Fruit fly (Drosophila melanogaster): Measurements from ENCODE around the gene CG17477.

The CG17477 gene

dm6 chr3R:17079859-17080255 is 46.9 kb downstream of the CG17477 start, which contains the start of the genes Keap1 and kuk (continued):
- TF ChIP-seq YL-1 (GFP tag; optimal IDR thresholded peaks at IDR 0.05) (no peak), Gsc (GFP tag; IDR thresholded peaks at IDR 0.05) (no peak), CG6689 (GFP tag; IDR thresholded peaks at IDR 0.05) (no peak), Ets65A (GFP tag) (peak; percentile 96), dmrt99B (tag; optimal IDR thresholded peaks at IDR 0.05) (no peak), ash1 (GFP tag; optimal IDR thresholded peaks at IDR 0.05) (no peak), CG32767 (GFP tag; IDR thresholded peaks at IDR 0.05) (no peak), wek (GFP tag; optimal IDR thresholded peaks at IDR 0.05) (no peak), Eip74EF (GFP tag; optimal IDR thresholded peaks at IDR 0.05) (no peak), CG14441 (GFP tag; IDR thresholded peaks at IDR 0.05) (peak; percentile 57; the same call in 1 of the 2 replicates), bbx (GFP tag; IDR thresholded peaks at IDR 0.05; ENCODE audit: partially characterized antibody) (peak; percentile 77), Dfd (GFP tag; optimal IDR thresholded peaks at IDR 0.05) (no peak), gcm (GFP tag; optimal IDR thresholded peaks at IDR 0.05) (no peak), CG13624 (GFP tag; optimal IDR thresholded peaks at IDR 0.05) (peak; percentile 47), abd-A (tag; optimal IDR thresholded peaks at IDR 0.05) (no peak), CG2712 (tag; optimal IDR thresholded peaks at IDR 0.05) (peak; percentile 62), CG15601 (tag; optimal IDR thresholded peaks at IDR 0.05) (peak; percentile 1), toy (GFP tag; IDR thresholded peaks at IDR 0.05) (no peak), BtbVII (GFP tag; optimal IDR thresholded peaks at IDR 0.05) (peak; percentile 22), CG2875 (GFP tag; optimal IDR thresholded peaks at IDR 0.05) (peak; percentile 12), CG12659 (GFP tag; optimal IDR thresholded peaks at IDR 0.05) (peak; percentile 75), oc (tag; optimal IDR thresholded peaks at IDR 0.05) (peak; percentile 38), CG15073 (GFP tag; optimal IDR thresholded peaks at IDR 0.05) (no peak), NK7.1 (GFP tag; optimal IDR thresholded peaks at IDR 0.05) (no peak), CG4820 (GFP tag; optimal IDR thresholded peaks at IDR 0.05) (peak; percentile 32), Doc3 (GFP tag; IDR thresholded peaks at IDR 0.05; ENCODE audit: partially characterized antibody) (peak; percentile 79), CG32532 (GFP tag; IDR thresholded peaks at IDR 0.05) (peak; percentile 35; the same call in 1 of the 2 replicates), CG4617 (GFP tag; optimal IDR thresholded peaks at IDR 0.05; ENCODE audit: borderline replicate concordance) (peak; percentile 86), CG17328 (GFP tag; IDR thresholded peaks at IDR 0.05) (peak; percentile 38; the same call in 1 of the 2 replicates), CG4328 (GFP tag; optimal IDR thresholded peaks at IDR 0.05) (no peak), pho (GFP tag; optimal IDR thresholded peaks at IDR 0.05) (peak; percentile 57), ERR (GFP tag; optimal IDR thresholded peaks at IDR 0.05) (peak; percentile 12), CG5245 (GFP tag; optimal IDR thresholded peaks at IDR 0.05) (peak; percentile 21), CG8290 (GFP tag; optimal IDR thresholded peaks at IDR 0.05) (no peak), CG8290 (tag; optimal IDR thresholded peaks at IDR 0.05) (peak in 1 of 2 experiments; percentile 57), CG12942 (GFP tag; optimal IDR thresholded peaks at IDR 0.05) (peak; percentile 57), CG10654 (GFP tag; optimal IDR thresholded peaks at IDR 0.05) (peak; percentile 43), sug (tag; optimal IDR thresholded peaks at IDR 0.05) (peak; percentile 33), Ptx1 (GFP tag; IDR thresholded peaks at IDR 0.05) (peak; percentile 61), CG9727 (GFP tag; optimal IDR thresholded peaks at IDR 0.05) (peak; percentile 41), Aef1 (GFP tag; IDR thresholded peaks at IDR 0.05) (no peak), CG10209 (GFP tag; optimal IDR thresholded peaks at IDR 0.05) (peak; percentile 41), ham (GFP tag; IDR thresholded peaks at IDR 0.05) (no peak), NFAT (GFP tag; IDR thresholded peaks at IDR 0.05) (peak; percentile 50; the same call in 1 of the 2 replicates), stwl (tag; optimal IDR thresholded peaks at IDR 0.05) (peak; percentile 70), pnt (GFP tag; optimal IDR thresholded peaks at IDR 0.05) (no peak), CG12155 (GFP tag; optimal IDR thresholded peaks at IDR 0.05) (peak; percentile 58), CG1529 (GFP tag; optimal IDR thresholded peaks at IDR 0.05) (no peak), Myb (GFP tag; optimal IDR thresholded peaks at IDR 0.05) (peak; percentile 92), Trl (optimal IDR thresholded peaks at IDR 0.05) (peak in 1 of 2 experiments; percentile 4), Trl (GFP tag; optimal IDR thresholded peaks at IDR 0.05) (peak; percentile 71), Deaf1 (tag; optimal IDR thresholded peaks at IDR 0.05) (no peak)

Measured in whole organism, embryonic.